Fruit fly (Drosophila melanogaster): ENCODE results near the gene CG7742.

CG7742 gene

dm6 chr2L:5231437-5231836 is 16.6 kb upstream of the CG7742 start:
- peak; percentile 35 for TF ChIP-seq CG32264 (GFP tag; optimal IDR thresholded peaks at IDR 0.05)
- peak; percentile 1 for TF ChIP-seq Jra (GFP tag; optimal IDR thresholded peaks at IDR 0.05)
- TF ChIP-seq dsf (GFP tag; optimal IDR thresholded peaks at IDR 0.05; ENCODE audit: borderline replicate concordance): no peak
- TF ChIP-seq HLH106 (tag; optimal IDR thresholded peaks at IDR 0.05): peak; percentile 30
- no peak for TF ChIP-seq Hr83 (GFP tag; optimal IDR thresholded peaks at IDR 0.05; ENCODE audit: poor library complexity, severe bottlenecking)
- TF ChIP-seq rgr (GFP tag; optimal IDR thresholded peaks at IDR 0.05): peak; percentile 50
- peak; percentile 6 for TF ChIP-seq dmrt93B (GFP tag; optimal IDR thresholded peaks at IDR 0.05)
- peak; percentile 46 for TF ChIP-seq Sp1 (GFP tag; optimal IDR thresholded peaks at IDR 0.05)
- no peak for TF ChIP-seq Hr78 (GFP tag; optimal IDR thresholded peaks at IDR 0.05)
- TF ChIP-seq pan (optimal IDR thresholded peaks at IDR 0.05): no peak
- TF ChIP-seq sv (GFP tag; optimal IDR thresholded peaks at IDR 0.05): no peak
- TF ChIP-seq CG9705 (GFP tag; optimal IDR thresholded peaks at IDR 0.05): no peak
- TF ChIP-seq br (GFP tag; optimal IDR thresholded peaks at IDR 0.05): peak; percentile 43
- TF ChIP-seq Rel (GFP tag; optimal IDR thresholded peaks at IDR 0.05): no peak
- no peak for TF ChIP-seq Rel (tag; optimal IDR thresholded peaks at IDR 0.05)
- peak; percentile 40 for TF ChIP-seq psq (GFP tag; optimal IDR thresholded peaks at IDR 0.05)
- TF ChIP-seq Hnf4 (GFP tag; optimal IDR thresholded peaks at IDR 0.05): peak; percentile 46
- peak; percentile 21 for TF ChIP-seq OdsH (GFP tag; optimal IDR thresholded peaks at IDR 0.05)
- TF ChIP-seq GATAd (GFP tag; optimal IDR thresholded peaks at IDR 0.05): no peak
- TF ChIP-seq usp (GFP tag; optimal IDR thresholded peaks at IDR 0.05): no peak
- TF ChIP-seq Vsx2 (GFP tag; optimal IDR thresholded peaks at IDR 0.05; ENCODE audit: partially characterized antibody): no peak
- TF ChIP-seq fru (GFP tag; optimal IDR thresholded peaks at IDR 0.05): peak; percentile 62
- no peak for TF ChIP-seq sage (GFP tag; optimal IDR thresholded peaks at IDR 0.05)
- TF ChIP-seq woc (GFP tag; optimal IDR thresholded peaks at IDR 0.05): peak; percentile 24
- peak; percentile 35 for TF ChIP-seq tai (GFP tag; optimal IDR thresholded peaks at IDR 0.05)
- TF ChIP-seq h (GFP tag; optimal IDR thresholded peaks at IDR 0.05): peak; percentile 46
- TF ChIP-seq foxo (GFP tag; optimal IDR thresholded peaks at IDR 0.05): peak in 1 of 2 experiments; percentile 65
- TF ChIP-seq ey (GFP tag; optimal IDR thresholded peaks at IDR 0.05): peak; percentile 43
- no peak for TF ChIP-seq Mio (GFP tag; optimal IDR thresholded peaks at IDR 0.05)

dm6 chr2L:5230772-5231171 is 15.9 kb upstream of the CG7742 start:
- TF ChIP-seq lola (GFP tag; optimal IDR thresholded peaks at IDR 0.05) (no peak), Mio (GFP tag; optimal IDR thresholded peaks at IDR 0.05) (no peak), Hr83 (GFP tag; optimal IDR thresholded peaks at IDR 0.05; ENCODE audit: poor library complexity, severe bottlenecking) (no peak), Jra (GFP tag; optimal IDR thresholded peaks at IDR 0.05) (no peak), fru (GFP tag; optimal IDR thresholded peaks at IDR 0.05) (no peak), rgr (GFP tag; optimal IDR thresholded peaks at IDR 0.05) (no peak), usp (GFP tag; optimal IDR thresholded peaks at IDR 0.05) (no peak), CG32264 (GFP tag; optimal IDR thresholded peaks at IDR 0.05) (no peak)

DNA sequence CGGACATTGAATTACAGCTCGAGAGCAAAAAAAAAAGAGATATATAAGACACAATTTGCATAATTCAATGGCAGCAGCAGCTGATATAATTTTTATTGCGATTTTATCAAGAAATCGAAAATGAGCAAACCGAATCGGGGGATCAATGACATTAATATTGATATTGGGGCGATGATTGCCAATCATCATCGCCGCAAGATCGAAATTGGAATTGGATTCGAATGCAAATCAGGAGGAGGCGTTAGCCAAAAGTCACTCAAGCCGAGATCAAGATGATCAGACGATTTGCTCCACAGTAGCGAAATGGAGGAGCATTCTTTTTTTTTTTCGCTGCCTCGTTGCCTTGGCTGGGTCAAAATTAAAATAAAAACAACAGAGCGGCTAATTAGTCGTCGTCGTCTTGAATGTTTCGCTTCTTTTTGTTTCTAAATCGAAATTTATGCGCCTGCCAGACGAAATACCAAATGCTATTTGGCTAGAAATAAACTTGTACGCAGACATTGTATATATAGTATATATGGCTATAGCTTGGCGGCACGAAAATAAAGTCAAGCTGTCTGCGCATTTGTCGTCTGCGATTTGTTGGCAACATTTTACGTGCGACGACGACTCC is 15.0 kb upstream of the CG7742 start:
- TF ChIP-seq Hr78 (GFP tag; optimal IDR thresholded peaks at IDR 0.05) (no peak), jim (GFP tag; optimal IDR thresholded peaks at IDR 0.05) (peak; percentile 33)

- no peak for TF ChIP-seq ey (GFP tag; optimal IDR thresholded peaks at IDR 0.05)
- peak; percentile 15 for TF ChIP-seq Myc (optimal IDR thresholded peaks at IDR 0.05)
Observed at dm6 chr2L:5229239-5229638, 14.4 kb upstream of the CG7742 start.

- TF ChIP-seq CG32264 (GFP tag; optimal IDR thresholded peaks at IDR 0.05) (no peak), Hr78 (GFP tag; optimal IDR thresholded peaks at IDR 0.05) (no peak), brk (GFP tag; optimal IDR thresholded peaks at IDR 0.05) (no peak), GATAd (GFP tag; optimal IDR thresholded peaks at IDR 0.05) (no peak), usp (GFP tag; optimal IDR thresholded peaks at IDR 0.05) (no peak), Hnf4 (GFP tag; optimal IDR thresholded peaks at IDR 0.05) (no peak), dsf (GFP tag; optimal IDR thresholded peaks at IDR 0.05; ENCODE audit: borderline replicate concordance) (no peak), Vsx2 (GFP tag; optimal IDR thresholded peaks at IDR 0.05; ENCODE audit: partially characterized antibody) (no peak), sv (GFP tag; optimal IDR thresholded peaks at IDR 0.05) (no peak), rgr (GFP tag; optimal IDR thresholded peaks at IDR 0.05) (no peak), br (GFP tag; optimal IDR thresholded peaks at IDR 0.05) (no peak), Dfd (GFP tag; optimal IDR thresholded peaks at IDR 0.05) (no peak), Sp1 (GFP tag; optimal IDR thresholded peaks at IDR 0.05) (no peak), woc (GFP tag; optimal IDR thresholded peaks at IDR 0.05) (no peak), psq (GFP tag; optimal IDR thresholded peaks at IDR 0.05) (no peak), pan (optimal IDR thresholded peaks at IDR 0.05) (no peak), dl (GFP tag; optimal IDR thresholded peaks at IDR 0.05; ENCODE audit: insufficient read depth in 1 of 2, partially characterized antibody in 2 of 2) (no peak), tai (GFP tag; optimal IDR thresholded peaks at IDR 0.05) (no peak)
Observed at dm6 chr2L:5228581-5229077, 13.7 kb upstream of the CG7742 start.
